Worm (Caenorhabditis elegans): ENCODE results near the gene R12B2.3.

R12B2.3 gene

ce11 chrIII:5805273-5805672, at the start of gene R12B2.3:
Gene R12B2.3 (plus strand): TSS chrIII:5805573.
- no peak for TF ChIP-seq ekl-4 (GFP tag; IDR thresholded peaks at IDR 0.05)
- TF ChIP-seq T26A5.8 (tag; optimal IDR thresholded peaks at IDR 0.05): no peak
- no peak for TF ChIP-seq xnd-1 (tag; optimal IDR thresholded peaks at IDR 0.05)
- no peak for TF ChIP-seq gei-17 (GFP tag; optimal IDR thresholded peaks at IDR 0.05)
- TF ChIP-seq aptf-2 (GFP tag; conservative IDR thresholded peaks at IDR 0.05): no peak
- TF ChIP-seq ztf-26 (tag; optimal IDR thresholded peaks at IDR 0.05): no peak
- no peak for TF ChIP-seq F37B4.10 (GFP tag; IDR thresholded peaks at IDR 0.05)

ce11 chrIII:5757492-5758045, 47.8 kb upstream of the R12B2.3 start:
- TF ChIP-seq mel-28 (tag; optimal IDR thresholded peaks at IDR 0.05; ENCODE audit: borderline replicate concordance): no peak
- TF ChIP-seq him-1 (tag; optimal IDR thresholded peaks at IDR 0.05): no peak
- TF ChIP-seq lin-40 (tag; optimal IDR thresholded peaks at IDR 0.05): no peak
- no peak for TF ChIP-seq xnd-1 (tag; optimal IDR thresholded peaks at IDR 0.05)
- no peak for TF ChIP-seq nhr-27 (tag; optimal IDR thresholded peaks at IDR 0.05)
- TF ChIP-seq egl-44 (GFP tag; IDR thresholded peaks at IDR 0.05): no peak

DNA sequence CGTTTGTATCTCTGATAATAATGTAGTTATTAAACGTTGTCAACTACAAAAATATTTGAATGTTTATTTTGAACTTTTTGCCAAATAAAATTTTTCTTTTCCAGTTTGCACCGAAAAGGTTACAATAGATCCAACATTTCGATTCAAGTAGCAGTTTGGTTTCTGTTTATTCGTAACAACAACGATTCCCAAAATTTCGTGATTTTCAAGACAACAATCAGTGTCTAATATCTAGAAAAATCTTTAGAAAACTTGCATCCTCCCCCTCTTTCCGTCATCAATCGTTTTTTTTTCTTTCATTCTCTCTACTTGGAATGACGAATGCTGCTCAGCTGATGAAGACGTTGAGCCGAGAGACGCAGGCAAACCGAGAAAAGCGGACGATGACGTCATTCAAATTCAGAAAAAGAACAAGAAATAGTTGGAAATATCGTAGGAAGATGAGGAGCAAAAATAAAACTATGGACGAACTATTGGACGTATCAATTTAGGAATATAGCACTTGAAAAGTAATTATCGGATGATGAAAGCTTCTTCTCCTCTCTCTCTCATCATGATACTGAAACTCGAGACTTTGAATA, 46.8 kb upstream of the R12B2.3 start:
- peak; percentile 30; the same call in 1 of the 2 replicates for TF ChIP-seq hmg-1.2 (GFP tag; IDR thresholded peaks at IDR 0.05)
- TF ChIP-seq F57A8.1 (GFP tag; optimal IDR thresholded peaks at IDR 0.05): no peak
- TF ChIP-seq ztf-28 (GFP tag; IDR thresholded peaks at IDR 0.05): no peak
- peak; percentile 7 for TF ChIP-seq ZK185.1 (tag; optimal IDR thresholded peaks at IDR 0.05; ENCODE audit: poor library complexity, severe bottlenecking)
- no peak for TF ChIP-seq C17E4.6 (GFP tag; IDR thresholded peaks at IDR 0.05)
- no peak for TF ChIP-seq rec-8 (tag; optimal IDR thresholded peaks at IDR 0.05)
- peak; percentile 24 for TF ChIP-seq chd-7 (tag; optimal IDR thresholded peaks at IDR 0.05)
- TF ChIP-seq somi-1 (GFP tag; optimal IDR thresholded peaks at IDR 0.05): no peak
- TF ChIP-seq nfyb-1 (GFP tag; IDR thresholded peaks at IDR 0.05): peak; percentile 57; the same call in 1 of the 2 replicates
- no peak for TF ChIP-seq lin-26 (GFP tag; IDR thresholded peaks at IDR 0.05)
- no peak for TF ChIP-seq mes-4 (tag; optimal IDR thresholded peaks at IDR 0.05)
- TF ChIP-seq mcd-1 (GFP tag; IDR thresholded peaks at IDR 0.05): 0 out of 2 replicates have a peak, but pooled peaks have one; percentile 48
- TF ChIP-seq zfh-2 (GFP tag; conservative IDR thresholded peaks at IDR 0.05): peak; percentile 28; the same call in 1 of the 2 replicates
- TF ChIP-seq lin-35 (GFP tag; optimal IDR thresholded peaks at IDR 0.05): peak in 1 of 3 experiments; percentile 84
- no peak for TF ChIP-seq attf-3 (GFP tag; conservative IDR thresholded peaks at IDR 0.05)
- no peak for TF ChIP-seq Y53F4B.3 (GFP tag; IDR thresholded peaks at IDR 0.05)
- TF ChIP-seq gei-17 (GFP tag; optimal IDR thresholded peaks at IDR 0.05): no peak
- no peak for TF ChIP-seq rpc-1 (optimal IDR thresholded peaks at IDR 0.05)
- no peak for TF ChIP-seq rpc-1 (tag; optimal IDR thresholded peaks at IDR 0.05)
- TF ChIP-seq F52B5.7 (tag; optimal IDR thresholded peaks at IDR 0.05): no peak
- TF ChIP-seq atf-7 (tag; optimal IDR thresholded peaks at IDR 0.05): peak; percentile 95
- no peak for TF ChIP-seq ztf-6 (GFP tag; IDR thresholded peaks at IDR 0.05)
- no peak for TF ChIP-seq cebp-1 (GFP tag; IDR thresholded peaks at IDR 0.05)
- TF ChIP-seq cebp-1 (tag; optimal IDR thresholded peaks at IDR 0.05): peak; percentile 35
- TF ChIP-seq ceh-27 (GFP tag; optimal IDR thresholded peaks at IDR 0.05): peak; percentile 17
- TF ChIP-seq lin-40 (tag; optimal IDR thresholded peaks at IDR 0.05): peak; percentile 31
- no peak for TF ChIP-seq sea-2 (GFP tag; IDR thresholded peaks at IDR 0.05)
- no peak for TF ChIP-seq K11D2.4 (GFP tag; IDR thresholded peaks at IDR 0.05)
- no peak for TF ChIP-seq F55B11.4 (tag; optimal IDR thresholded peaks at IDR 0.05; ENCODE audit: borderline replicate concordance, insufficient read depth)
- TF ChIP-seq rcor-1 (GFP tag; IDR thresholded peaks at IDR 0.05): 0 out of 2 replicates have a peak, but pooled peaks have one; percentile 35
- no peak for TF ChIP-seq pbrm-1 (GFP tag; IDR thresholded peaks at IDR 0.05)
- TF ChIP-seq aptf-2 (GFP tag; conservative IDR thresholded peaks at IDR 0.05): no peak
- TF ChIP-seq K12H6.12 (tag; optimal IDR thresholded peaks at IDR 0.05): peak; percentile 53
- no peak for TF ChIP-seq snpc-1.1 (tag; optimal IDR thresholded peaks at IDR 0.05; ENCODE audit: insufficient read depth)
- no peak for TF ChIP-seq ceh-79 (tag; optimal IDR thresholded peaks at IDR 0.05)

Data from whole organism, young adult.